Worm (Caenorhabditis elegans) whole organism, midembryonic: ENCODE data around the gene jamp-1.

Source experiments
- T22C8.4 ChIP-seq: fragments of 200-800 bp; sonication (Bioruptor generic); IDR thresholded peaks from 2 replicates; pipeline ENCODE4 v1.3.6; 2022; ENCODE audit warnings: missing genetic modification characterization, missing compliant biosample characterization
- flt-1 ChIP-seq: fragments of 200-800 bp; sonication (Bioruptor generic); IDR thresholded peaks from 2 replicates; pipeline ENCODE4 v1.3.6; 2022; ENCODE audit warnings: missing genetic modification characterization, missing compliant biosample characterization
- med-1 ChIP-seq: sonication (generic microtip); optimal IDR thresholded peaks from 2 replicates; lab custom pipeline; 2017; ENCODE audit warnings: missing genetic modification characterization, mild to moderate bottlenecking, missing compliant biosample characterization, antibody characterized with exemption, missing genetic modification reagents; ENCODE audit not compliant: insufficient read depth
- tab-1 ChIP-seq: fragments of 200-800 bp; sonication (Bioruptor generic); IDR thresholded peaks from 2 replicates; pipeline ENCODE4 v1.3.6; 2022; ENCODE audit warnings: missing genetic modification characterization, missing compliant biosample characterization

- TF ChIP-seq T22C8.4 (GFP tag; lab: Robert Waterston, UW), result no peak
- no peak for TF ChIP-seq med-1 (GFP tag; lab: Kevin White, UChicago)
- peak; percentile 61 for TF ChIP-seq flt-1 (GFP tag; lab: Robert Waterston, UW)
- no peak for TF ChIP-seq tab-1 (GFP tag; lab: Robert Waterston, UW)
Measured at ce11 chrV:6100492-6101004, 49.5 kb upstream of the jamp-1 start, which contains the start of gene crt-1.
